Fruit fly (Drosophila melanogaster) whole organism, embryonic: Measurements from ENCODE around the gene CG31823.

ENCODE experiments used
- CG10462 ChIP-seq: fragments of 200-800 bp; sonication (Bioruptor generic); optimal IDR thresholded peaks from 2 replicates; lab custom pipeline; 2016; ENCODE audit warnings: missing biosample characterization, missing genetic modification characterization
- CG11398 ChIP-seq: fragments of 200-800 bp; sonication (Bioruptor generic); optimal IDR thresholded peaks from 2 replicates; lab custom pipeline; 2016; ENCODE audit warnings: missing biosample characterization, missing genetic modification characterization
- CG13894 ChIP-seq: fragments of 200-800 bp; sonication (Bioruptor generic); optimal IDR thresholded peaks from 3 replicates; lab custom pipeline; 2018; ENCODE audit warnings: missing biosample characterization, mild to moderate bottlenecking, missing genetic modification characterization, moderate library complexity
- CG14014 ChIP-seq: fragments of 200-800 bp; sonication (Bioruptor generic); IDR thresholded peaks from 2 replicates; pipeline ENCODE4 v1.3.6; 2022; ENCODE audit warnings: missing biosample characterization, missing genetic modification characterization
- CG14441 ChIP-seq: fragments of 200-800 bp; sonication (Bioruptor generic); IDR thresholded peaks from 2 replicates; pipeline ENCODE4 v1.3.6; 2022; ENCODE audit warnings: missing biosample characterization, missing genetic modification characterization
- CG14860 ChIP-seq: fragments of 200-800 bp; sonication (Bioruptor generic); IDR thresholded peaks from 3 replicates; pipeline ENCODE4 v1.3.6; 2022; ENCODE audit warnings: missing biosample characterization, missing genetic modification characterization; ENCODE audit not compliant: partially characterized antibody
- CG1529 ChIP-seq: fragments of 200-800 bp; sonication (Bioruptor generic); optimal IDR thresholded peaks from 3 replicates; lab custom pipeline; 2018; ENCODE audit warnings: missing biosample characterization, missing genetic modification characterization
- CG1602 ChIP-seq: fragments of 200-800 bp; sonication (Bioruptor generic); optimal IDR thresholded peaks from 3 replicates; lab custom pipeline; 2016; ENCODE audit warnings: missing biosample characterization, missing genetic modification characterization
- CG17186 ChIP-seq: fragments of 200-800 bp; sonication (Bioruptor generic); optimal IDR thresholded peaks from 3 replicates; lab custom pipeline; 2017; ENCODE audit warnings: missing biosample characterization, missing genetic modification reagents, missing genetic modification characterization
- CG17359 ChIP-seq: fragments of 200-800 bp; sonication (Bioruptor generic); optimal IDR thresholded peaks from 3 replicates; lab custom pipeline; 2018; ENCODE audit warnings: missing biosample characterization, mild to moderate bottlenecking, missing genetic modification characterization, moderate library complexity
- CG17612 ChIP-seq: fragments of 200-800 bp; sonication (Bioruptor generic); IDR thresholded peaks from 2 replicates; pipeline ENCODE4 v1.3.6; 2022; ENCODE audit warnings: missing biosample characterization, missing genetic modification characterization
- CG18011 ChIP-seq: fragments of 200-800 bp; sonication (Bioruptor generic); optimal IDR thresholded peaks from 2 replicates; lab custom pipeline; 2017; ENCODE audit warnings: missing biosample characterization, missing genetic modification characterization, mild to moderate bottlenecking, moderate library complexity, missing genotype
- CG3065 ChIP-seq: fragments of 200-800 bp; sonication (Bioruptor generic); optimal IDR thresholded peaks from 2 replicates; lab custom pipeline; 2016; ENCODE audit warnings: missing biosample characterization, missing genetic modification characterization
- CG34376 ChIP-seq: fragments of 200-800 bp; sonication (Bioruptor generic); optimal IDR thresholded peaks from 2 replicates; lab custom pipeline; 2018; ENCODE audit warnings: missing biosample characterization, mild to moderate bottlenecking, missing genetic modification characterization
- CG4854 ChIP-seq: fragments of 200-800 bp; sonication (Bioruptor generic); optimal IDR thresholded peaks from 2 replicates; lab custom pipeline; 2016; ENCODE audit warnings: missing biosample characterization, missing genetic modification characterization, inconsistent platforms
- CG6175 ChIP-seq: fragments of 200-800 bp; sonication (Bioruptor generic); IDR thresholded peaks from 3 replicates; pipeline ENCODE4 v1.3.6; 2022; ENCODE audit warnings: missing biosample characterization, missing genetic modification characterization
- CG6689 ChIP-seq: fragments of 200-800 bp; sonication (Bioruptor generic); IDR thresholded peaks from 2 replicates; pipeline ENCODE4 v1.3.6; 2022; ENCODE audit warnings: missing biosample characterization, missing genetic modification characterization
- CG7271 ChIP-seq: fragments of 200-800 bp; sonication (Bioruptor generic); optimal IDR thresholded peaks from 2 replicates; lab custom pipeline; 2018; ENCODE audit warnings: missing biosample characterization, mild to moderate bottlenecking, missing genetic modification characterization, moderate library complexity
- CG8089 ChIP-seq: fragments of 200-800 bp; sonication (Bioruptor generic); optimal IDR thresholded peaks from 3 replicates; lab custom pipeline; 2016; ENCODE audit warnings: missing biosample characterization, missing genetic modification characterization
- CTCF ChIP-seq: fragments of 200-800 bp; sonication (Bioruptor generic); optimal IDR thresholded peaks from 2 replicates; lab custom pipeline; 2017; ENCODE audit warnings: missing biosample characterization, mild to moderate bottlenecking, missing genetic modification characterization, moderate library complexity
- CrebB ChIP-seq: fragments of 200-800 bp; sonication (Bioruptor generic); optimal IDR thresholded peaks from 3 replicates; lab custom pipeline; 2018; ENCODE audit warnings: missing biosample characterization, mild to moderate bottlenecking, missing genetic modification characterization
- Dek ChIP-seq: fragments of 200-800 bp; sonication (Bioruptor generic); optimal IDR thresholded peaks from 3 replicates; lab custom pipeline; 2019; ENCODE audit warnings: missing biosample characterization, mild to moderate bottlenecking, missing genetic modification characterization, moderate library complexity
- Dip2 ChIP-seq: fragments of 200-800 bp; sonication (Bioruptor generic); IDR thresholded peaks from 2 replicates; pipeline ENCODE4 v1.3.6; 2022; ENCODE audit warnings: missing biosample characterization, missing genetic modification characterization
- Dll ChIP-seq: fragments of 200-800 bp; sonication (Bioruptor generic); IDR thresholded peaks from 4 replicates; pipeline ENCODE4 v1.3.6; 2022; ENCODE audit warnings: missing biosample characterization, missing genetic modification characterization; ENCODE audit not compliant: partially characterized antibody
- E2f1 ChIP-seq: fragments of 200-800 bp; sonication (Bioruptor generic); IDR thresholded peaks from 2 replicates; pipeline ENCODE4 v1.3.6; 2022; ENCODE audit warnings: missing biosample characterization, missing genetic modification characterization
- Fer2 ChIP-seq: fragments of 200-800 bp; sonication (Bioruptor generic); optimal IDR thresholded peaks from 2 replicates; lab custom pipeline; 2018; ENCODE audit warnings: missing biosample characterization, mild to moderate bottlenecking, missing genetic modification characterization, moderate library complexity
- Gug ChIP-seq: fragments of 200-800 bp; sonication (Bioruptor generic); IDR thresholded peaks from 4 replicates; pipeline ENCODE4 v1.3.6; 2022; ENCODE audit warnings: missing biosample characterization, missing genetic modification characterization
- Hey ChIP-seq: fragments of 200-800 bp; sonication (Bioruptor generic); optimal IDR thresholded peaks from 3 replicates; lab custom pipeline; 2018; ENCODE audit warnings: missing biosample characterization, mild to moderate bottlenecking, missing genetic modification characterization
- Hr51 ChIP-seq, 2 experiments: fragments of 200-800 bp; sonication (Bioruptor generic); optimal IDR thresholded peaks; 2 replicates in 1 of 2; 3 replicates in 1 of 2; lab custom pipeline; 2016 to 2018; ENCODE audit warnings: missing biosample characterization in 2 of 2, missing genetic modification characterization in 2 of 2, mild to moderate bottlenecking in 1 of 2, moderate library complexity in 1 of 2
- Hsf ChIP-seq: fragments of 200-800 bp; sonication (Bioruptor generic); optimal IDR thresholded peaks from 3 replicates; lab custom pipeline; 2016; ENCODE audit warnings: missing biosample characterization, missing genetic modification characterization
- Mrtf ChIP-seq: fragments of 200-800 bp; sonication (Bioruptor generic); IDR thresholded peaks from 3 replicates; pipeline ENCODE4 v1.3.6; 2022; ENCODE audit warnings: missing biosample characterization, missing genetic modification characterization
- Ssrp ChIP-seq: fragments of 200-800 bp; sonication (Bioruptor generic); optimal IDR thresholded peaks from 2 replicates; lab custom pipeline; 2018; ENCODE audit warnings: missing biosample characterization, mild to moderate bottlenecking, missing genetic modification characterization, moderate library complexity
- Usf ChIP-seq: fragments of 200-800 bp; sonication (Bioruptor generic); optimal IDR thresholded peaks from 2 replicates; lab custom pipeline; 2017; ENCODE audit warnings: missing genotype, missing biosample characterization, missing genetic modification characterization
- bigmax ChIP-seq: fragments of 200-800 bp; sonication (Bioruptor generic); optimal IDR thresholded peaks from 2 replicates; lab custom pipeline; 2018; ENCODE audit warnings: missing biosample characterization, mild to moderate bottlenecking, missing genetic modification characterization
- chinmo ChIP-seq: fragments of 200-800 bp; sonication (Bioruptor generic); IDR thresholded peaks from 4 replicates; pipeline ENCODE4 v1.3.6; 2022; ENCODE audit warnings: missing biosample characterization, missing genetic modification characterization; ENCODE audit not compliant: partially characterized antibody
- dmrt99B ChIP-seq: fragments of 200-800 bp; sonication (Bioruptor generic); optimal IDR thresholded peaks from 2 replicates; lab custom pipeline; 2018; ENCODE audit warnings: missing biosample characterization, mild to moderate bottlenecking, missing genetic modification characterization, moderate library complexity
- dpn ChIP-seq, 2 experiments: fragments of 200-800 bp; sonication (Bioruptor generic); optimal IDR thresholded peaks; 3 replicates each; lab custom pipeline; 2016; ENCODE audit warnings: missing biosample characterization in 2 of 2, missing genetic modification characterization in 2 of 2
- dysf ChIP-seq: fragments of 200-800 bp; sonication (Bioruptor generic); IDR thresholded peaks from 3 replicates; pipeline ENCODE4 v1.3.6; 2022; ENCODE audit warnings: missing biosample characterization, missing genetic modification characterization
- exex ChIP-seq: fragments of 200-800 bp; sonication (Bioruptor generic); optimal IDR thresholded peaks from 4 replicates; lab custom pipeline; 2018; ENCODE audit warnings: missing biosample characterization, mild to moderate bottlenecking, missing genetic modification characterization, moderate library complexity
- fu2 ChIP-seq: fragments of 200-800 bp; sonication (Bioruptor generic); optimal IDR thresholded peaks from 2 replicates; lab custom pipeline; 2016; ENCODE audit warnings: missing biosample characterization, missing genetic modification characterization
- knrl ChIP-seq: fragments of 200-800 bp; sonication (Bioruptor generic); IDR thresholded peaks from 3 replicates; pipeline ENCODE4 v1.3.6; 2022; ENCODE audit warnings: missing biosample characterization, missing genetic modification characterization; ENCODE audit not compliant: partially characterized antibody
- luna ChIP-seq: fragments of 200-800 bp; sonication (Bioruptor generic); optimal IDR thresholded peaks from 2 replicates; lab custom pipeline; 2016; ENCODE audit warnings: missing biosample characterization, missing genetic modification characterization
- mirr ChIP-seq: fragments of 200-800 bp; sonication (Bioruptor generic); optimal IDR thresholded peaks from 3 replicates; lab custom pipeline; 2018; ENCODE audit warnings: missing biosample characterization, mild to moderate bottlenecking, missing genetic modification characterization
- seq ChIP-seq: fragments of 200-800 bp; sonication (Bioruptor generic); IDR thresholded peaks from 2 replicates; pipeline ENCODE4 v1.3.6; 2022; ENCODE audit warnings: missing biosample characterization, missing genetic modification characterization
- slou ChIP-seq: fragments of 200-800 bp; sonication (Bioruptor generic); optimal IDR thresholded peaks from 3 replicates; lab custom pipeline; 2016; ENCODE audit warnings: missing biosample characterization, missing genetic modification characterization
- sr ChIP-seq: fragments of 200-800 bp; sonication (Bioruptor generic); IDR thresholded peaks from 3 replicates; pipeline ENCODE4 v1.3.6; 2022; ENCODE audit warnings: missing biosample characterization, missing genetic modification characterization
- stwl ChIP-seq: fragments of 200-800 bp; sonication (Bioruptor generic); optimal IDR thresholded peaks from 3 replicates; lab custom pipeline; 2018; ENCODE audit warnings: missing biosample characterization, mild to moderate bottlenecking, missing genetic modification characterization, moderate library complexity
- tin ChIP-seq: fragments of 200-800 bp; sonication (Bioruptor generic); optimal IDR thresholded peaks from 3 replicates; lab custom pipeline; 2016; ENCODE audit warnings: missing biosample characterization, missing genetic modification characterization
- toy ChIP-seq: fragments of 200-800 bp; sonication (Bioruptor generic); IDR thresholded peaks from 2 replicates; pipeline ENCODE4 v1.3.6; 2022; ENCODE audit warnings: missing biosample characterization, missing genetic modification characterization
- zen2 ChIP-seq: fragments of 200-800 bp; sonication (Bioruptor generic); IDR thresholded peaks from 3 replicates; pipeline ENCODE4 v1.3.6; 2022; ENCODE audit warnings: missing biosample characterization, missing genetic modification characterization; ENCODE audit not compliant: partially characterized antibody

Gene CG31823

dm6 chr2L:15910937-15911590 lies 10.7 kb upstream of the CG31823 start (continued):
- TF ChIP-seq fu2 (GFP tag; lab: Kevin White, UChicago), result peak; percentile 90
- peak; percentile 85 for TF ChIP-seq Usf (GFP tag; lab: Kevin White, UChicago)
- TF ChIP-seq exex (tag; lab: Kevin White, UChicago), result peak; percentile 60
- peak; percentile 73 for TF ChIP-seq mirr (GFP tag; lab: Kevin White, UChicago)
- peak; percentile 98 for TF ChIP-seq Ssrp (tag; lab: Kevin White, UChicago)
- peak; percentile 98 for TF ChIP-seq seq
- peak; percentile 97 for TF ChIP-seq CG17359 (tag; lab: Kevin White, UChicago)
- TF ChIP-seq CG1602 (GFP tag; lab: Kevin White, UChicago), result peak; percentile 97
- peak; percentile 86 for TF ChIP-seq slou (GFP tag; lab: Kevin White, UChicago)
- TF ChIP-seq toy (GFP tag; lab: Robert Waterston, UW), result peak; percentile 80
- TF ChIP-seq dmrt99B (tag; lab: Kevin White, UChicago), result peak; percentile 97
- TF ChIP-seq Dek (tag; lab: Kevin White, UChicago), result peak; percentile 91
- peak; percentile 43 for TF ChIP-seq stwl
- peak; percentile 52; the same call in 2 of the 3 replicates for TF ChIP-seq CG14860 (GFP tag; lab: Robert Waterston, UW)
- TF ChIP-seq CG18011, result peak; percentile 79
- peak; percentile 87 for TF ChIP-seq luna (GFP tag; lab: Kevin White, UChicago)
- TF ChIP-seq Fer2 (tag; lab: Kevin White, UChicago), result peak; percentile 87
- TF ChIP-seq CG3065 (GFP tag; lab: Kevin White, UChicago), result peak; percentile 93
- TF ChIP-seq Dip2 (GFP tag; lab: Robert Waterston, UW), result peak; percentile 64
- TF ChIP-seq Hey (tag; lab: Kevin White, UChicago), result peak; percentile 2
- peak; percentile 66; the same call in 1 of the 3 replicates for TF ChIP-seq sr (GFP tag; lab: Robert Waterston, UW)
- peak; percentile 93 for TF ChIP-seq CG14014
- peak; percentile 57 for TF ChIP-seq knrl (GFP tag; lab: Robert Waterston, UW)
- no peak; the same call in 3 of the 4 replicates for TF ChIP-seq chinmo (GFP tag; lab: Robert Waterston, UW)
- TF ChIP-seq Gug (GFP tag; lab: Robert Waterston, UW), result peak; percentile 89
- peak; percentile 96 for TF ChIP-seq CG1529 (GFP tag; lab: Kevin White, UChicago)
- peak; percentile 71 for TF ChIP-seq CG7271
- peak; percentile 86 for TF ChIP-seq CG34376 (GFP tag; lab: Kevin White, UChicago)
- TF ChIP-seq Mrtf (GFP tag; lab: Robert Waterston, UW), result peak; percentile 93
- peak; percentile 93 to 99 for TF ChIP-seq Hr51 (GFP tag; optimal IDR thresholded peaks at IDR 0.05; lab: Kevin White, UChicago)
- TF ChIP-seq CG10462 (GFP tag; lab: Kevin White, UChicago), result peak; percentile 95
- peak; percentile 94 for TF ChIP-seq CG11398 (GFP tag; lab: Kevin White, UChicago)
- TF ChIP-seq CG8089, result peak; percentile 95
- TF ChIP-seq dysf (GFP tag; lab: Robert Waterston, UW), result peak; percentile 98
- no peak for TF ChIP-seq bigmax (GFP tag; lab: Kevin White, UChicago)
- no peak for TF ChIP-seq zen2
- TF ChIP-seq CG4854 (GFP tag; lab: Kevin White, UChicago), result peak; percentile 92
- peak; percentile 81 for TF ChIP-seq CG6175 (GFP tag; lab: Robert Waterston, UW)
- TF ChIP-seq dpn (GFP tag; optimal IDR thresholded peaks at IDR 0.05; lab: Kevin White, UChicago), result peak; percentile 95 to 97
- TF ChIP-seq CG17612 (GFP tag; lab: Robert Waterston, UW), result peak; percentile 90
- peak; percentile 65 for TF ChIP-seq CTCF (GFP tag; lab: Kevin White, UChicago)
- peak; percentile 93 for TF ChIP-seq CrebB (tag; lab: Kevin White, UChicago)
- TF ChIP-seq CG6689 (GFP tag; lab: Robert Waterston, UW), result peak; percentile 97
- peak; percentile 80 for TF ChIP-seq CG17186
- TF ChIP-seq Dll, result peak; percentile 40; the same call in 1 of the 4 replicates
- peak; percentile 95 for TF ChIP-seq E2f1
- TF ChIP-seq Hsf, result peak; percentile 96
- peak; percentile 96 for TF ChIP-seq CG14441 (GFP tag; lab: Robert Waterston, UW)
- peak; percentile 93 for TF ChIP-seq tin
- peak; percentile 28 for TF ChIP-seq CG13894 (tag; lab: Kevin White, UChicago)
